Worm (Caenorhabditis elegans) whole organism, L2 larva: ENCODE measurements around the gene faxc-1.

ENCODE experiments used
- Y55F3AM.14 ChIP-seq: fragments of 200-800 bp; sonication (Bioruptor generic); optimal IDR thresholded peaks from 2 replicates; lab custom pipeline; 2018; ENCODE audit warnings: mild to moderate bottlenecking, missing genetic modification characterization, missing compliant biosample characterization
- alr-1 ChIP-seq: fragments of 150-350 bp; optimal IDR thresholded peaks from 2 replicates; lab custom pipeline; 2014; ENCODE audit warnings: missing biosample characterization, missing genetic modification characterization
- blmp-1 ChIP-seq: sonication (generic microtip); optimal IDR thresholded peaks from 2 replicates; lab custom pipeline; 2017; ENCODE audit warnings: missing genetic modification characterization, mild to moderate bottlenecking, missing compliant biosample characterization, antibody characterized with exemption, moderate library complexity; ENCODE audit not compliant: insufficient read depth
- ceh-16 ChIP-seq: fragments of 150-350 bp; optimal IDR thresholded peaks from 2 replicates; lab custom pipeline; 2014; ENCODE audit warnings: missing biosample characterization, missing genetic modification characterization
- ceh-82 ChIP-seq: fragments of 150-350 bp; optimal IDR thresholded peaks from 2 replicates; lab custom pipeline; 2014; ENCODE audit warnings: missing biosample characterization, missing genetic modification characterization
- crh-2 ChIP-seq: sonication (generic microtip); optimal IDR thresholded peaks from 2 replicates; lab custom pipeline; 2017; ENCODE audit warnings: missing biosample characterization, missing genetic modification characterization
- dmd-4 ChIP-seq: sonication (generic microtip); optimal IDR thresholded peaks from 2 replicates; lab custom pipeline; 2017; ENCODE audit warnings: missing biosample characterization, missing genetic modification characterization
- egl-27 ChIP-seq: sonication (generic microtip); optimal IDR thresholded peaks from 3 replicates; lab custom pipeline; 2017; ENCODE audit warnings: missing biosample characterization, missing genetic modification reagents, missing genetic modification characterization
- lin-11 ChIP-seq: fragments of 150-350 bp; sonication (generic microtip); optimal IDR thresholded peaks from 2 replicates; lab custom pipeline; 2014; ENCODE audit warnings: missing biosample characterization, missing genetic modification characterization, inconsistent platforms, mixed read lengths
- lin-13 ChIP-seq: fragments of 150-350 bp; optimal IDR thresholded peaks from 2 replicates; lab custom pipeline; 2014; ENCODE audit warnings: missing biosample characterization, missing genetic modification reagents, missing genetic modification characterization
- lin-39 ChIP-seq: fragments of 150-350 bp; optimal IDR thresholded peaks from 2 replicates; lab custom pipeline; 2014; ENCODE audit warnings: missing biosample characterization, missing genetic modification reagents, missing genetic modification characterization
- lsy-2 ChIP-seq, 2 experiments: fragments of 150-350 bp in 1 of 2; sonication (generic microtip) in 1 of 2; optimal IDR thresholded peaks; 2 replicates each; lab custom pipeline; 2014 to 2017; ENCODE audit warnings: missing biosample characterization in 2 of 2, missing genetic modification characterization in 2 of 2
- mab-5 ChIP-seq: fragments of 150-350 bp; optimal IDR thresholded peaks from 2 replicates; lab custom pipeline; 2014; ENCODE audit warnings: missing biosample characterization, missing genetic modification characterization
- mbf-1 ChIP-seq: sonication (generic microtip); optimal IDR thresholded peaks from 2 replicates; lab custom pipeline; 2017; ENCODE audit warnings: missing biosample characterization, missing genetic modification characterization
- mdl-1 ChIP-seq, 2 experiments: fragments of 150-350 bp in 1 of 2; sonication (generic microtip) in 1 of 2; optimal IDR thresholded peaks; 2 replicates each; lab custom pipeline; 2017; ENCODE audit warnings: missing biosample characterization in 2 of 2, missing genetic modification characterization in 2 of 2
- nhr-10 ChIP-seq: sonication (generic microtip); optimal IDR thresholded peaks from 2 replicates; lab custom pipeline; 2017; ENCODE audit warnings: missing biosample characterization, missing genetic modification characterization
- nhr-11 ChIP-seq: fragments of 150-350 bp; optimal IDR thresholded peaks from 2 replicates; lab custom pipeline; 2014; ENCODE audit warnings: missing biosample characterization, missing genetic modification characterization
- nhr-12 ChIP-seq: fragments of 150-350 bp; optimal IDR thresholded peaks from 2 replicates; lab custom pipeline; 2014; ENCODE audit warnings: missing biosample characterization, missing genetic modification characterization
- nhr-129 ChIP-seq: fragments of 150-350 bp; optimal IDR thresholded peaks from 2 replicates; lab custom pipeline; 2014; ENCODE audit warnings: missing biosample characterization, missing genetic modification characterization
- nhr-21 ChIP-seq: fragments of 150-350 bp; optimal IDR thresholded peaks from 2 replicates; lab custom pipeline; 2014; ENCODE audit warnings: missing biosample characterization, missing genetic modification characterization
- nhr-237 ChIP-seq: fragments of 150-350 bp; optimal IDR thresholded peaks from 2 replicates; lab custom pipeline; 2014; ENCODE audit warnings: missing biosample characterization, missing genetic modification characterization
- nhr-6 ChIP-seq: fragments of 150-350 bp; optimal IDR thresholded peaks from 2 replicates; lab custom pipeline; 2014; ENCODE audit warnings: missing biosample characterization, missing genetic modification characterization
- sma-3 ChIP-seq: sonication (generic microtip); optimal IDR thresholded peaks from 2 replicates; lab custom pipeline; 2016; ENCODE audit warnings: missing genetic modification reagents, missing genetic modification characterization, missing compliant biosample characterization
- sma-9 ChIP-seq, 2 experiments: fragments of 150-350 bp in 1 of 2; sonication (generic microtip) in 1 of 2; optimal IDR thresholded peaks; 2 replicates each; lab custom pipeline; 2014 to 2016; ENCODE audit warnings: missing genetic modification characterization in 2 of 2, mild to moderate bottlenecking in 1 of 2, missing biosample characterization in 1 of 2, missing compliant biosample characterization in 1 of 2, missing genetic modification reagents in 1 of 2, moderate library complexity in 1 of 2
- snpc-4 ChIP-seq: fragments of 150-350 bp; optimal IDR thresholded peaks from 2 replicates; lab custom pipeline; 2014; ENCODE audit warnings: missing biosample characterization, missing genetic modification characterization
- unc-55 ChIP-seq: fragments of 150-350 bp; sonication (generic microtip); optimal IDR thresholded peaks from 3 replicates; lab custom pipeline; 2014; ENCODE audit warnings: missing biosample characterization, missing genetic modification reagents, missing genetic modification characterization
- unc-62 ChIP-seq: fragments of 150-350 bp; optimal IDR thresholded peaks from 2 replicates; lab custom pipeline; 2014; ENCODE audit warnings: missing biosample characterization, missing genetic modification reagents, missing genetic modification characterization
- ztf-1 ChIP-seq: fragments of 200-800 bp; sonication (Bioruptor generic); conservative IDR thresholded peaks from 2 replicates; pipeline ENCODE4 v1.3.6; 2022; ENCODE audit warnings: missing genetic modification characterization, missing compliant biosample characterization
- ztf-11 ChIP-seq: sonication (generic microtip); optimal IDR thresholded peaks from 2 replicates; lab custom pipeline; 2017; ENCODE audit warnings: missing biosample characterization, missing genetic modification characterization
- ztf-4 ChIP-seq: fragments of 150-350 bp; optimal IDR thresholded peaks from 2 replicates; lab custom pipeline; 2014; ENCODE audit warnings: missing biosample characterization, missing genetic modification characterization

Gene faxc-1

ce11 chrII:12280360-12280759 is 16.4 kb downstream of the faxc-1 start, which contains the start of gene ife-5:
Gene ife-5, plus strand, starts transcription at chrII:12280660.
- TF ChIP-seq lin-11 (tag; lab: Kevin White, UChicago) (no peak), blmp-1 (tag; lab: Kevin White, UChicago) (no peak), dmd-4 (tag; lab: Kevin White, UChicago) (no peak), ztf-4 (tag; lab: Kevin White, UChicago) (no peak), nhr-129 (tag; lab: Kevin White, UChicago) (no peak), sma-9 (GFP tag; optimal IDR thresholded peaks at IDR 0.05; lab: Kevin White, UChicago) (no peak), sma-9 (tag; optimal IDR thresholded peaks at IDR 0.05; lab: Kevin White, UChicago) (no peak), sma-3 (no peak), ztf-1 (no peak), mab-5 (tag; lab: Kevin White, UChicago) (no peak), ztf-11 (tag; lab: Kevin White, UChicago) (no peak), alr-1 (tag; lab: Kevin White, UChicago) (no peak), ceh-82 (tag; lab: Kevin White, UChicago) (no peak), nhr-11 (tag; lab: Kevin White, UChicago) (no peak), unc-62 (no peak)

DNA sequence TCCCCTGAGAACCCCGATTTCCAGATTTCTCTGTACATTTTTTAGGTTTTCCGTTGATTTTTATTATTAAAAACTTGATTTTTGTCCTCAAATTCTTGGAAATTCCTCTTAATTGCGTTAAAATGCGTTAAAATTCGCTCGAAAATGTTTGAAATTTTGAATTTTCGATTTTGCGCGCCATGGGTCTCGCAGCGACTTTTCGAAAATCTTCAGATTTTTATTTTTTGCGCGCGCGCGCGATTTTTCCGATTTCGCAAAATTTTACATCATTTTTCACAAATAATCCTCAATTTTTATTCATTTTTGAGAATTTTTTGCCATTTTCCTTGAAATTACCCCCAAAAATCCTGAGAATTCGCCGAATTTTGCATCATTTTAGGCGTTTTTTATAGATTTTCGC is 20.1 kb downstream of the faxc-1 start:
- TF ChIP-seq mdl-1 (tag; optimal IDR thresholded peaks at IDR 0.05; lab: Kevin White, UChicago) (no peak), sma-9 (GFP tag; optimal IDR thresholded peaks at IDR 0.05; lab: Kevin White, UChicago) (no peak), sma-9 (tag; optimal IDR thresholded peaks at IDR 0.05; lab: Kevin White, UChicago) (no peak), lin-13 (no peak), alr-1 (tag; lab: Kevin White, UChicago) (no peak), nhr-11 (tag; lab: Kevin White, UChicago) (no peak), egl-27 (no peak), lin-11 (tag; lab: Kevin White, UChicago) (no peak), nhr-21 (tag; lab: Kevin White, UChicago) (no peak), lsy-2 (tag; optimal IDR thresholded peaks at IDR 0.05; lab: Kevin White, UChicago) (no peak), mbf-1 (tag; lab: Kevin White, UChicago) (no peak), nhr-6 (no peak)
- TF ChIP-seq, all 48 proteins: peak for 0

DNA sequence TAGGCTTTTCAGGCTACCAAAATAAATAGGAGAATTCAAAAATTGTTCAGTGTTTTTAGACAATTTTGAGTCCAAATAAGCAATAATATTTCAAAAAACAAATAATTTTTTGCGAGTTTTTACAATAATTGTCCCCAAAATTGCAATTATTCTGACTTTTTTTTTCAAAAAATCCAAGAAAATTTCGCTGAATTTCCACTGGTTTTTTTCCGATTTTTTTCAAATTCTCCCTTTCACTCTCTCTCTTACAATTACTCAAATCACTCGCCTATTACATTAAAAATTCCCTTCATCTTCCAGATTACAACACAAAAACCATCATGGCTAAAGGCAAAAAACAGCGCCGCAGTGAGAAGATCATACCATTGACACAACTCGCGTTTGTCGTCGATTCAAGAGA is 25.1 kb downstream of the faxc-1 start, which contains the start of gene Y57A10A.31:
Y57A10A.31 (plus strand) TSS at position 301 of the 400 bp plus-strand sequence.
- TF ChIP-seq ceh-16 (no peak), sma-9 (GFP tag; optimal IDR thresholded peaks at IDR 0.05; lab: Kevin White, UChicago) (no peak), sma-9 (tag; optimal IDR thresholded peaks at IDR 0.05; lab: Kevin White, UChicago) (no peak), nhr-6 (no peak), lsy-2 (tag; optimal IDR thresholded peaks at IDR 0.05; lab: Kevin White, UChicago) (no peak), snpc-4 (tag; lab: Kevin White, UChicago) (no peak), nhr-237 (tag; lab: Kevin White, UChicago) (no peak), ztf-1 (no peak), lin-39 (tag; lab: Kevin White, UChicago) (no peak)

- TF ChIP-seq nhr-10 (tag; lab: Kevin White, UChicago) (no peak), alr-1 (tag; lab: Kevin White, UChicago) (no peak), crh-2 (tag; lab: Kevin White, UChicago) (no peak), lsy-2 (tag; optimal IDR thresholded peaks at IDR 0.05; lab: Kevin White, UChicago) (no peak), nhr-6 (no peak), snpc-4 (tag; lab: Kevin White, UChicago) (no peak), dmd-4 (tag; lab: Kevin White, UChicago) (no peak)
- TF ChIP-seq, all 48 proteins: peak for 0
These were observed 32.6 kb downstream of the faxc-1 start for ce11 chrII:12296591-12296990.

DNA sequence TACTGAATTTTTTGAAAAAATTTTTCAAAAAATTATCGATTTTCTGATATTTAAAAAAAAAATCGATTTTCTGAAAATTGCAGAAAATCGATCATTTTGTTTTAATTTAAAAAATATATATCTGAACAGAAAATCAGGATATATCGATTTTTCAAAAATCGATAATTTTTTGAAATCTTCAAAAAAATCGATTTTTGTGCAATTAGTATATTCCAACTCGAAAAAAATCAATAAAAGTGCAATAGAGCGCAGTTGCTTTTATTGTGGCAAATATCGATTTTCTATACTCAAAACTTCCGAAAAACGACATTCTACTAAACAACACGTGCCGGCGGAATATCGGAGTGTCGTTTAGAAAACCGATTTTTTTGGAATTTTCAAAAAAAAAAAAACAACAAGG is 36.7 kb downstream of the faxc-1 start:
- TF ChIP-seq sma-3 (no peak), mab-5 (tag; lab: Kevin White, UChicago) (no peak), nhr-12 (tag; lab: Kevin White, UChicago) (no peak), unc-55 (GFP tag; lab: Kevin White, UChicago) (no peak)

DNA sequence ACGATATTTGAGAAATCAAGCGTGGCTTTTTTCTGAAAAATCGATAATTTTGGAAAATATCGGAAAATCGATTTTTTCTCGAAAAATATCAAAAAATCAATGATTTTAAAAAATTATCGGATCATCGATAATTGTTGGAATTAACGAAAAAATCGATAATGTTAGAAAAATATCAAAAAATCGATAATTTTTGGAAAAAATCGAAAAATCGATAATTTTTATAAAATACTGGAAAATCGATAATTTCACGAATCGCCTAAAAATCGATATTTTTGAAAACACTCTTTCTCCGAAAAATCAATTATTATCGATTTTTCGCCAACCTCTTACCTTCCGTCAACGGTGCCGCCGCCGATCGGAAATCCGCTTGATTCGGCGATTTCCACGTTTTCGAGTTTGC is 37.2 kb downstream of the faxc-1 start:
- TF ChIP-seq alr-1 (tag; lab: Kevin White, UChicago) (no peak), Y55F3AM.14 (GFP tag; lab: Kevin White, UChicago) (no peak), nhr-11 (tag; lab: Kevin White, UChicago) (no peak), ztf-11 (tag; lab: Kevin White, UChicago) (no peak), nhr-21 (tag; lab: Kevin White, UChicago) (no peak), mdl-1 (tag; optimal IDR thresholded peaks at IDR 0.05; lab: Kevin White, UChicago) (no peak)
- TF ChIP-seq, all 48 proteins: peak for 0
